Fruit fly (Drosophila melanogaster) whole organism, embryonic: ENCODE measurements around the gene Tsp2A.

Experiments
- Ada2b ChIP-seq: fragments of 200-800 bp; sonication (Bioruptor generic); IDR thresholded peaks from 2 replicates; pipeline ENCODE4 v1.3.6; 2022; ENCODE audit warnings: missing biosample characterization, missing genetic modification characterization
- Atf6 ChIP-seq: fragments of 200-800 bp; sonication (Bioruptor generic); IDR thresholded peaks from 2 replicates; pipeline ENCODE4 v1.3.6; 2022; ENCODE audit warnings: missing biosample characterization, missing genetic modification characterization
- B-H1 ChIP-seq: fragments of 200-800 bp; sonication (Bioruptor generic); IDR thresholded peaks from 3 replicates; pipeline ENCODE4 v1.3.6; 2022; ENCODE audit warnings: missing biosample characterization, missing genetic modification characterization
- CG11456 ChIP-seq: fragments of 200-800 bp; sonication (Bioruptor generic); IDR thresholded peaks from 3 replicates; pipeline ENCODE4 v1.3.6; 2022; ENCODE audit warnings: missing biosample characterization, missing genetic modification characterization
- CG15514 ChIP-seq: fragments of 200-800 bp; sonication (Bioruptor generic); optimal IDR thresholded peaks from 3 replicates; lab custom pipeline; 2017; ENCODE audit warnings: missing biosample characterization, missing genetic modification characterization, mild to moderate bottlenecking, moderate library complexity, missing genetic modification reagents
- CG16813 ChIP-seq: fragments of 200-800 bp; sonication (Bioruptor generic); IDR thresholded peaks from 3 replicates; pipeline ENCODE4 v1.3.6; 2022; ENCODE audit warnings: missing biosample characterization, missing genetic modification characterization; ENCODE audit not compliant: partially characterized antibody
- CG17802 ChIP-seq: fragments of 200-800 bp; sonication (Bioruptor generic); optimal IDR thresholded peaks from 2 replicates; lab custom pipeline; 2018; ENCODE audit warnings: missing biosample characterization, mild to moderate bottlenecking, missing genetic modification characterization, moderate library complexity
- CG3407 ChIP-seq: fragments of 200-800 bp; sonication (Bioruptor generic); optimal IDR thresholded peaks from 2 replicates; lab custom pipeline; 2018; ENCODE audit warnings: missing biosample characterization, mild to moderate bottlenecking, missing genetic modification characterization
- CG3847 ChIP-seq: fragments of 200-800 bp; sonication (Bioruptor generic); IDR thresholded peaks from 2 replicates; pipeline ENCODE4 v1.3.6; 2022; ENCODE audit warnings: missing biosample characterization, missing genetic modification characterization
- CG6683 ChIP-seq: fragments of 200-800 bp; sonication (Bioruptor generic); optimal IDR thresholded peaks from 2 replicates; lab custom pipeline; 2017; ENCODE audit warnings: missing biosample characterization, mild to moderate bottlenecking, missing genetic modification characterization, missing genetic modification reagents
- CG7745 ChIP-seq: fragments of 200-800 bp; sonication (Bioruptor generic); optimal IDR thresholded peaks from 2 replicates; lab custom pipeline; 2018; ENCODE audit warnings: missing biosample characterization, mild to moderate bottlenecking, missing genetic modification characterization, moderate library complexity
- CG7963 ChIP-seq: fragments of 200-800 bp; sonication (Bioruptor generic); IDR thresholded peaks from 3 replicates; pipeline ENCODE4 v1.3.6; 2022; ENCODE audit warnings: missing biosample characterization, missing genetic modification characterization; ENCODE audit not compliant: partially characterized antibody
- CG8388 ChIP-seq: fragments of 200-800 bp; sonication (Bioruptor generic); optimal IDR thresholded peaks from 2 replicates; lab custom pipeline; 2019; ENCODE audit warnings: missing biosample characterization, mild to moderate bottlenecking, missing genetic modification characterization, moderate library complexity
- CG8765 ChIP-seq: fragments of 200-800 bp; sonication (Bioruptor generic); IDR thresholded peaks from 2 replicates; pipeline ENCODE4 v1.3.6; 2022; ENCODE audit warnings: missing biosample characterization, missing genetic modification characterization
- CG9437 ChIP-seq: fragments of 200-800 bp; sonication (Bioruptor generic); optimal IDR thresholded peaks from 2 replicates; lab custom pipeline; 2018; ENCODE audit warnings: missing biosample characterization, mild to moderate bottlenecking, missing genetic modification characterization
- CTCF ChIP-seq: fragments of 200-800 bp; sonication (Bioruptor generic); optimal IDR thresholded peaks from 2 replicates; lab custom pipeline; 2017; ENCODE audit warnings: missing biosample characterization, mild to moderate bottlenecking, missing genetic modification characterization, moderate library complexity
- CrebB ChIP-seq: fragments of 200-800 bp; sonication (Bioruptor generic); optimal IDR thresholded peaks from 3 replicates; lab custom pipeline; 2018; ENCODE audit warnings: missing biosample characterization, mild to moderate bottlenecking, missing genetic modification characterization
- Dbx ChIP-seq: fragments of 200-800 bp; sonication (Bioruptor generic); IDR thresholded peaks from 3 replicates; pipeline ENCODE4 v1.3.6; 2022; ENCODE audit warnings: missing biosample characterization, missing genetic modification characterization
- Dek ChIP-seq: fragments of 200-800 bp; sonication (Bioruptor generic); optimal IDR thresholded peaks from 3 replicates; lab custom pipeline; 2019; ENCODE audit warnings: missing biosample characterization, mild to moderate bottlenecking, missing genetic modification characterization, moderate library complexity
- E2f2 ChIP-seq: fragments of 200-800 bp; sonication (Bioruptor generic); IDR thresholded peaks from 2 replicates; pipeline ENCODE4 v1.3.6; 2022; ENCODE audit warnings: missing biosample characterization, missing genetic modification characterization
- Ets65A ChIP-seq: fragments of 200-800 bp; sonication (Bioruptor generic); peaks from one replicate; lab custom pipeline; 2016; ENCODE audit warnings: missing biosample characterization, missing genetic modification characterization
- H15 ChIP-seq: fragments of 200-800 bp; sonication (Bioruptor generic); IDR thresholded peaks from 3 replicates; pipeline ENCODE4 v1.3.6; 2022; ENCODE audit warnings: missing biosample characterization, missing genetic modification characterization
- HmgD ChIP-seq: fragments of 200-800 bp; sonication (Bioruptor generic); optimal IDR thresholded peaks from 3 replicates; lab custom pipeline; 2016; ENCODE audit warnings: missing biosample characterization, missing genetic modification characterization
- Med ChIP-seq: fragments of 200-800 bp; sonication (Bioruptor generic); peaks from one replicate; lab custom pipeline; 2016; ENCODE audit warnings: missing biosample characterization, missing genetic modification characterization, mild to moderate bottlenecking, inconsistent platforms, moderate library complexity
- NC2β ChIP-seq: fragments of 200-800 bp; sonication (Bioruptor generic); optimal IDR thresholded peaks from 2 replicates; lab custom pipeline; 2016; ENCODE audit warnings: missing biosample characterization, missing genetic modification characterization
- Optix ChIP-seq: fragments of 200-800 bp; sonication (Bioruptor generic); IDR thresholded peaks from 3 replicates; pipeline ENCODE4 v1.3.6; 2022; ENCODE audit warnings: missing biosample characterization, missing genetic modification characterization
- Rx ChIP-seq: fragments of 200-800 bp; sonication (Bioruptor generic); IDR thresholded peaks from 2 replicates; pipeline ENCODE4 v1.3.6; 2022; ENCODE audit warnings: missing biosample characterization, missing genetic modification characterization
- Six4 ChIP-seq: fragments of 200-800 bp; sonication (Bioruptor generic); optimal IDR thresholded peaks from 2 replicates; lab custom pipeline; 2016; ENCODE audit warnings: missing biosample characterization, missing genetic modification characterization
- Sox100B ChIP-seq: fragments of 200-800 bp; sonication (Bioruptor generic); optimal IDR thresholded peaks from 3 replicates; lab custom pipeline; 2018; ENCODE audit warnings: missing biosample characterization, mild to moderate bottlenecking, missing genetic modification characterization
- Taf1 ChIP-seq: fragments of 200-800 bp; sonication (Bioruptor generic); IDR thresholded peaks from 2 replicates; pipeline ENCODE4 v1.3.6; 2022; ENCODE audit warnings: missing biosample characterization, missing genetic modification characterization
- ash1 ChIP-seq: fragments of 200-800 bp; sonication (Bioruptor generic); optimal IDR thresholded peaks from 2 replicates; lab custom pipeline; 2018; ENCODE audit warnings: missing biosample characterization, mild to moderate bottlenecking, missing genetic modification characterization
- ato ChIP-seq: fragments of 200-800 bp; sonication (Bioruptor generic); IDR thresholded peaks from 2 replicates; pipeline ENCODE4 v1.3.6; 2022; ENCODE audit warnings: missing biosample characterization, missing genetic modification characterization; ENCODE audit not compliant: partially characterized antibody
- chinmo ChIP-seq: fragments of 200-800 bp; sonication (Bioruptor generic); IDR thresholded peaks from 4 replicates; pipeline ENCODE4 v1.3.6; 2022; ENCODE audit warnings: missing biosample characterization, missing genetic modification characterization; ENCODE audit not compliant: partially characterized antibody
- dpn ChIP-seq, 2 experiments: fragments of 200-800 bp; sonication (Bioruptor generic); optimal IDR thresholded peaks; 3 replicates each; lab custom pipeline; 2016; ENCODE audit warnings: missing biosample characterization in 2 of 2, missing genetic modification characterization in 2 of 2
- gfzf ChIP-seq: fragments of 200-800 bp; sonication (Bioruptor generic); optimal IDR thresholded peaks from 2 replicates; lab custom pipeline; 2016; ENCODE audit warnings: missing biosample characterization, mild to moderate bottlenecking, missing genetic modification characterization, moderate library complexity
- her ChIP-seq: fragments of 200-800 bp; sonication (Bioruptor generic); optimal IDR thresholded peaks from 2 replicates; lab custom pipeline; 2016; ENCODE audit warnings: missing biosample characterization, missing genetic modification characterization
- kah ChIP-seq: fragments of 200-800 bp; sonication (Bioruptor generic); optimal IDR thresholded peaks from 2 replicates; lab custom pipeline; 2018; ENCODE audit warnings: missing biosample characterization, mild to moderate bottlenecking, missing genetic modification characterization
- kay ChIP-seq: fragments of 200-800 bp; sonication (Bioruptor generic); optimal IDR thresholded peaks from 2 replicates; lab custom pipeline; 2016; ENCODE audit warnings: missing biosample characterization, missing genetic modification characterization
- lab ChIP-seq: fragments of 200-800 bp; sonication (Bioruptor generic); optimal IDR thresholded peaks from 3 replicates; lab custom pipeline; 2017; ENCODE audit warnings: missing biosample characterization, missing genetic modification characterization, mild to moderate bottlenecking, moderate library complexity, missing genetic modification reagents
- p53 ChIP-seq: fragments of 200-800 bp; sonication (Bioruptor generic); optimal IDR thresholded peaks from 2 replicates; lab custom pipeline; 2016; ENCODE audit warnings: missing biosample characterization, missing genetic modification characterization
- pita ChIP-seq: fragments of 200-800 bp; sonication (Bioruptor generic); optimal IDR thresholded peaks from 2 replicates; lab custom pipeline; 2017; ENCODE audit warnings: missing biosample characterization, mild to moderate bottlenecking, missing genetic modification characterization
- pnt ChIP-seq: fragments of 200-800 bp; sonication (Bioruptor generic); optimal IDR thresholded peaks from 3 replicates; lab custom pipeline; 2016; ENCODE audit warnings: missing biosample characterization, missing genetic modification characterization
- pros ChIP-seq: fragments of 200-800 bp; sonication (Bioruptor generic); optimal IDR thresholded peaks from 3 replicates; lab custom pipeline; 2019; ENCODE audit warnings: missing biosample characterization, mild to moderate bottlenecking, missing genetic modification characterization, moderate library complexity
- rib ChIP-seq: fragments of 200-800 bp; sonication (Bioruptor generic); IDR thresholded peaks from 2 replicates; pipeline ENCODE4 v1.3.6; 2022; ENCODE audit warnings: missing biosample characterization, missing genetic modification characterization
- sc ChIP-seq, 3 experiments: fragments of >200 bp in 2 of 3; fragments of 200-800 bp in 1 of 3; sonication (Bioruptor generic) in 1 of 3; optimal IDR thresholded peaks; 2 replicates in 2 of 3; 3 replicates in 1 of 3; lab custom pipeline; 2017; ENCODE audit warnings: mild to moderate bottlenecking in 1 of 3, missing biosample characterization in 1 of 3, missing genetic modification characterization in 1 of 3, missing genetic modification reagents in 1 of 3
- sens ChIP-seq: fragments of 200-800 bp; sonication (Bioruptor generic); peaks from one replicate; lab custom pipeline; 2016; ENCODE audit warnings: missing biosample characterization, missing genetic modification characterization
- sisA ChIP-seq: fragments of 200-800 bp; sonication (Bioruptor generic); IDR thresholded peaks from 2 replicates; pipeline ENCODE4 v1.3.6; 2022; ENCODE audit warnings: missing biosample characterization, missing genetic modification characterization
- tio ChIP-seq: fragments of 200-800 bp; sonication (Bioruptor generic); optimal IDR thresholded peaks from 2 replicates; lab custom pipeline; 2017; ENCODE audit warnings: missing biosample characterization, missing genetic modification characterization, inconsistent platforms
- tna ChIP-seq: fragments of 200-800 bp; sonication (Bioruptor generic); IDR thresholded peaks from 2 replicates; pipeline ENCODE4 v1.3.6; 2022; ENCODE audit warnings: missing biosample characterization, missing genetic modification characterization; ENCODE audit not compliant: partially characterized antibody
- twi ChIP-seq: fragments of 200-800 bp; optimal IDR thresholded peaks from 2 replicates; lab custom pipeline; 2019; ENCODE audit warnings: missing biosample characterization, mild to moderate bottlenecking, missing genetic modification characterization, moderate library complexity
- unc-4 ChIP-seq: fragments of 200-800 bp; sonication (Bioruptor generic); IDR thresholded peaks from 2 replicates; pipeline ENCODE4 v1.3.6; 2022; ENCODE audit warnings: missing biosample characterization, missing genetic modification characterization; ENCODE audit not compliant: partially characterized antibody

Gene Tsp2A

dm6 chrX:1387149-1387752 is 40.9 kb downstream of the Tsp2A start (continued):
- no peak for TF ChIP-seq CG8765
- 0 out of 4 replicates have a peak, but pooled peaks have one; percentile 11 for TF ChIP-seq chinmo
- TF ChIP-seq pros (GFP tag; lab: Kevin White, UChicago): peak; percentile 4
- TF ChIP-seq kay: no peak
- peak; percentile 81 for TF ChIP-seq sens (GFP tag; lab: Kevin White, UChicago)
- TF ChIP-seq Six4 (GFP tag; lab: Kevin White, UChicago): no peak
- peak; percentile 35 for TF ChIP-seq CG3407 (GFP tag; lab: Kevin White, UChicago)
- TF ChIP-seq CG6683 (GFP tag; lab: Kevin White, UChicago): no peak
- TF ChIP-seq CG11456: no peak
- TF ChIP-seq gfzf (GFP tag; lab: Kevin White, UChicago): no peak
- TF ChIP-seq Dek: no peak
- no peak for TF ChIP-seq sc (optimal IDR thresholded peaks at IDR 0.05; lab: Kevin White, UChicago)
- peak; percentile 18 for TF ChIP-seq sc (GFP tag; optimal IDR thresholded peaks at IDR 0.05; lab: Kevin White, UChicago)
- no peak for TF ChIP-seq Sox100B (GFP tag; lab: Kevin White, UChicago)
- TF ChIP-seq CG7963 (GFP tag; lab: Robert Waterston, UW): no peak
- TF ChIP-seq Ada2b (GFP tag; lab: Robert Waterston, UW): no peak
- TF ChIP-seq rib (GFP tag; lab: Robert Waterston, UW): no peak
- TF ChIP-seq CTCF (GFP tag; lab: Kevin White, UChicago): no peak
- no peak for TF ChIP-seq ash1 (GFP tag; lab: Kevin White, UChicago)
- no peak for TF ChIP-seq Atf6
- peak; percentile 58 for TF ChIP-seq Med
- TF ChIP-seq CG15514: peak; percentile 33
- TF ChIP-seq ato (GFP tag; lab: Robert Waterston, UW): no peak
- no peak for TF ChIP-seq CG17802 (tag; lab: Kevin White, UChicago)
- TF ChIP-seq CG7745 (tag; lab: Kevin White, UChicago): no peak
- no peak for TF ChIP-seq B-H1 (GFP tag; lab: Robert Waterston, UW)
- TF ChIP-seq pita (GFP tag; lab: Kevin White, UChicago): no peak
- peak; percentile 50 for TF ChIP-seq twi
- TF ChIP-seq sisA (GFP tag; lab: Robert Waterston, UW): no peak
- no peak for TF ChIP-seq E2f2 (GFP tag; lab: Robert Waterston, UW)
- no peak for TF ChIP-seq Optix
- TF ChIP-seq Dbx: no peak
- TF ChIP-seq NC2β: no peak
- TF ChIP-seq lab (GFP tag; lab: Kevin White, UChicago): peak; percentile 51
- TF ChIP-seq CrebB (tag; lab: Kevin White, UChicago): no peak
- TF ChIP-seq tna (GFP tag; lab: Robert Waterston, UW): no peak
- no peak for TF ChIP-seq CG3847 (GFP tag; lab: Robert Waterston, UW)
- no peak for TF ChIP-seq pnt (GFP tag; lab: Kevin White, UChicago)
- TF ChIP-seq CG9437 (GFP tag; lab: Kevin White, UChicago): no peak
- no peak for TF ChIP-seq CG8388 (GFP tag; lab: Kevin White, UChicago)
- TF ChIP-seq H15: no peak
- TF ChIP-seq tio: no peak
- no peak for TF ChIP-seq Rx (GFP tag; lab: Robert Waterston, UW)
- no peak for TF ChIP-seq HmgD (GFP tag; lab: Kevin White, UChicago)
- TF ChIP-seq CG16813 (GFP tag; lab: Robert Waterston, UW): no peak
- no peak for TF ChIP-seq Ets65A (GFP tag; lab: Kevin White, UChicago)
- TF ChIP-seq her: no peak
- no peak for TF ChIP-seq p53 (GFP tag; lab: Kevin White, UChicago)
- TF ChIP-seq Taf1 (GFP tag; lab: Robert Waterston, UW): no peak
- TF ChIP-seq dpn (GFP tag; optimal IDR thresholded peaks at IDR 0.05; lab: Kevin White, UChicago): no peak
- peak; percentile 84 for TF ChIP-seq kah (GFP tag; lab: Kevin White, UChicago)
- no peak for TF ChIP-seq unc-4 (GFP tag; lab: Robert Waterston, UW)
